Worm (Caenorhabditis elegans): ENCODE measurements around the gene ZK1236.9.

Gene ZK1236.9

ce11 chrIII:8446940-8447403 lies 12.0 kb upstream of the ZK1236.9 start, which contains the start of gene rpn-3 (continued):
- TF ChIP-seq hrde-1 (tag; optimal IDR thresholded peaks at IDR 0.05; ENCODE audit: borderline replicate concordance) (peak; percentile 17), unc-62 (GFP tag; optimal IDR thresholded peaks at IDR 0.05) (peak; percentile 2), pbrm-1 (GFP tag; IDR thresholded peaks at IDR 0.05) (peak; percentile 93), unc-130 (GFP tag; optimal IDR thresholded peaks at IDR 0.05) (peak; percentile 49), F39B2.1 (GFP tag; IDR thresholded peaks at IDR 0.05) (0 out of 2 replicates have a peak, but pooled peaks have one; percentile 71), let-526 (GFP tag; IDR thresholded peaks at IDR 0.05) (peak; percentile 83; the same call in 1 of the 2 replicates), sea-2 (GFP tag; IDR thresholded peaks at IDR 0.05) (no peak), cebp-2 (GFP tag; IDR thresholded peaks at IDR 0.05) (no peak), snpc-1.1 (tag; optimal IDR thresholded peaks at IDR 0.05; ENCODE audit: insufficient read depth) (peak; percentile 60), D2030.7 (GFP tag; IDR thresholded peaks at IDR 0.05) (peak; percentile 87), Y95B8A.8 (GFP tag; IDR thresholded peaks at IDR 0.05) (peak; percentile 75; the same call in 1 of the 2 replicates), snpc-4 (GFP tag; optimal IDR thresholded peaks at IDR 0.05) (peak; percentile 38), snpc-4 (tag; optimal IDR thresholded peaks at IDR 0.05) (peak; percentile 46 to 84 (median 66)), lsl-1 (GFP tag; optimal IDR thresholded peaks at IDR 0.05) (peak; percentile 61), atf-7 (tag; optimal IDR thresholded peaks at IDR 0.05) (peak; percentile 89), lsy-27 (tag; optimal IDR thresholded peaks at IDR 0.05; ENCODE audit: borderline replicate concordance, insufficient read depth) (no peak), ceh-100 (GFP tag; IDR thresholded peaks at IDR 0.05) (peak; percentile 78), efl-1 (GFP tag; optimal IDR thresholded peaks at IDR 0.05) (peak; percentile 69), F33H1.4 (GFP tag; IDR thresholded peaks at IDR 0.05) (peak; percentile 100), repo-1 (tag; optimal IDR thresholded peaks at IDR 0.05) (peak; percentile 90), nhr-120 (GFP tag; IDR thresholded peaks at IDR 0.05) (no peak), sptf-2 (GFP tag; optimal IDR thresholded peaks at IDR 0.05) (no peak), tbp1 (GFP tag; optimal IDR thresholded peaks at IDR 0.05) (peak; percentile 79), madf-6 (GFP tag; IDR thresholded peaks at IDR 0.05) (peak; percentile 96), mes-4 (tag; optimal IDR thresholded peaks at IDR 0.05) (no peak), F37B4.10 (GFP tag; IDR thresholded peaks at IDR 0.05) (no peak), somi-1 (GFP tag; optimal IDR thresholded peaks at IDR 0.05) (peak; percentile 83), him-1 (tag; optimal IDR thresholded peaks at IDR 0.05) (no peak), egl-18 (GFP tag; IDR thresholded peaks at IDR 0.05) (no peak), ztf-22 (GFP tag; optimal IDR thresholded peaks at IDR 0.05) (no peak), ceh-40 (GFP tag; IDR thresholded peaks at IDR 0.05) (no peak), nfya-1 (tag; optimal IDR thresholded peaks at IDR 0.05; ENCODE audit: borderline replicate concordance, insufficient read depth) (no peak), attf-6 (GFP tag; IDR thresholded peaks at IDR 0.05) (peak; percentile 48; the same call in 1 of the 2 replicates), hlh-12 (tag; optimal IDR thresholded peaks at IDR 0.05) (no peak), madf-3 (GFP tag; IDR thresholded peaks at IDR 0.05) (peak; percentile 94), F10E7.11 (tag; optimal IDR thresholded peaks at IDR 0.05) (no peak), bed-1 (GFP tag; IDR thresholded peaks at IDR 0.05) (no peak), F52B5.7 (tag; optimal IDR thresholded peaks at IDR 0.05) (no peak), Y56A3A.18 (GFP tag; IDR thresholded peaks at IDR 0.05) (peak; percentile 71), ztf-18 (tag; optimal IDR thresholded peaks at IDR 0.05) (no peak), B0261.1 (tag; optimal IDR thresholded peaks at IDR 0.05) (peak; percentile 28), hlh-26 (GFP tag; conservative IDR thresholded peaks at IDR 0.05) (no peak), attf-5 (GFP tag; optimal IDR thresholded peaks at IDR 0.05) (peak; percentile 84), F57A8.1 (GFP tag; optimal IDR thresholded peaks at IDR 0.05) (no peak), tbx-9 (tag; optimal IDR thresholded peaks at IDR 0.05; ENCODE audit: borderline replicate concordance) (no peak), Y53G8AR.9 (GFP tag; conservative IDR thresholded peaks at IDR 0.05) (peak; percentile 97), ceh-27 (GFP tag; optimal IDR thresholded peaks at IDR 0.05) (peak; percentile 90), ccch-3 (GFP tag; optimal IDR thresholded peaks at IDR 0.05) (no peak), nhr-90 (tag; optimal IDR thresholded peaks at IDR 0.05) (no peak)
